Fruit fly (Drosophila melanogaster) S2 (cell line): ENCODE data around the gene C1GalTA.

Experiments used
- CG8478 ChIP-seq: fragments of >200 bp; optimal IDR thresholded peaks from 2 replicates; lab custom pipeline; 2018
- CTCF ChIP-seq, 2 experiments: fragments of >200 bp; optimal IDR thresholded peaks; 2 replicates each; lab custom pipeline; 2018

- TF ChIP-seq CTCF (optimal IDR thresholded peaks at IDR 0.05; lab: Kevin White, UChicago) (no peak), CG8478 (lab: Kevin White, UChicago) (no peak)
Observed at dm6 chr2L:8975328-8975727, 24.3 kb upstream of the C1GalTA start, which contains the start of gene CG9541.
